Worm (Caenorhabditis elegans) whole organism, early embryonic: Measurements from ENCODE around the gene pgp-13.

ENCODE experiments used
- aly-1 ChIP-seq: sonication (generic microtip); optimal IDR thresholded peaks from 2 replicates; lab custom pipeline; 2016; ENCODE audit warnings: missing genetic modification characterization, missing compliant biosample characterization
- ama-1 ChIP-seq: fragments of 150-350 bp; optimal IDR thresholded peaks from 2 replicates; lab custom pipeline; 2014
- flt-1 ChIP-seq: fragments of 200-800 bp; sonication (Bioruptor generic); IDR thresholded peaks from 2 replicates; pipeline ENCODE4 v1.3.6; 2022; ENCODE audit warnings: missing genetic modification characterization, missing compliant biosample characterization
- pes-1 ChIP-seq: fragments of 200-800 bp; sonication (Bioruptor generic); IDR thresholded peaks from 2 replicates; pipeline ENCODE4 v1.3.6; 2022; ENCODE audit warnings: missing genetic modification reagents, missing genetic modification characterization, missing compliant biosample characterization

- TF ChIP-seq ama-1: no peak
- no peak for TF ChIP-seq aly-1 (tag; lab: Kevin White, UChicago)
- TF ChIP-seq pes-1 (GFP tag; lab: Robert Waterston, UW): no peak
- no peak for TF ChIP-seq flt-1 (GFP tag; lab: Robert Waterston, UW)
Measured at ce11 chrX:12730075-12730474, 8.5 kb upstream of the pgp-13 start.
